Fruit fly (Drosophila melanogaster): ENCODE measurements around the gene santa-maria.

Gene santa-maria

dm6 chr2L:7433957-7434736, 16.9 kb downstream of the santa-maria start (continued):
- TF ChIP-seq knrl (GFP tag; IDR thresholded peaks at IDR 0.05; ENCODE audit: partially characterized antibody) (no peak), CG8290 (GFP tag; optimal IDR thresholded peaks at IDR 0.05) (no peak), CG8290 (tag; optimal IDR thresholded peaks at IDR 0.05) (peak in 1 of 2 experiments; percentile 88), CG2120 (GFP tag; optimal IDR thresholded peaks at IDR 0.05) (peak; percentile 90), CG7372 (GFP tag; IDR thresholded peaks at IDR 0.05) (peak; percentile 82), ATbp (GFP tag; optimal IDR thresholded peaks at IDR 0.05) (peak; percentile 41), Nf-YB (GFP tag; optimal IDR thresholded peaks at IDR 0.05) (peak; percentile 37), CG5953 (GFP tag; IDR thresholded peaks at IDR 0.05) (peak; percentile 51; the same call in 1 of the 2 replicates), Ptx1 (GFP tag; IDR thresholded peaks at IDR 0.05) (peak; percentile 87), fd3F (GFP tag; optimal IDR thresholded peaks at IDR 0.05) (peak; percentile 76), ap (GFP tag; IDR thresholded peaks at IDR 0.05) (peak; percentile 56; the same call in 1 of the 2 replicates), CG43689 (GFP tag; IDR thresholded peaks at IDR 0.05) (0 out of 2 replicates have a peak, but pooled peaks have one; percentile 24), Dek (tag; optimal IDR thresholded peaks at IDR 0.05) (peak; percentile 91), CG18619 (GFP tag; optimal IDR thresholded peaks at IDR 0.05) (peak; percentile 74), lilli (GFP tag; optimal IDR thresholded peaks at IDR 0.05) (peak; percentile 36), CTCF (GFP tag; optimal IDR thresholded peaks at IDR 0.05) (no peak), CG4328 (GFP tag; optimal IDR thresholded peaks at IDR 0.05) (no peak), row (GFP tag; IDR thresholded peaks at IDR 0.05) (peak; percentile 93), CG14860 (GFP tag; IDR thresholded peaks at IDR 0.05; ENCODE audit: partially characterized antibody) (no peak), Nf-YC (tag; optimal IDR thresholded peaks at IDR 0.05) (no peak), CG3838 (GFP tag; optimal IDR thresholded peaks at IDR 0.05) (peak; percentile 8), CG4360 (GFP tag; IDR thresholded peaks at IDR 0.05) (no peak), fd96Cb (tag; optimal IDR thresholded peaks at IDR 0.05) (peak; percentile 63), da (GFP tag; optimal IDR thresholded peaks at IDR 0.05) (no peak), Drgx (GFP tag; IDR thresholded peaks at IDR 0.05) (peak; percentile 53; the same call in 1 of the 2 replicates), wek (GFP tag; optimal IDR thresholded peaks at IDR 0.05) (no peak), vfl (GFP tag; optimal IDR thresholded peaks at IDR 0.05) (no peak), Atf3 (GFP tag; optimal IDR thresholded peaks at IDR 0.05) (no peak), inv (GFP tag; IDR thresholded peaks at IDR 0.05; ENCODE audit: partially characterized antibody) (no peak), mirr (GFP tag; optimal IDR thresholded peaks at IDR 0.05) (peak; percentile 82), Rfx (GFP tag; IDR thresholded peaks at IDR 0.05) (peak; percentile 95), Sox102F (GFP tag; optimal IDR thresholded peaks at IDR 0.05) (peak; percentile 79), HmgZ (tag; optimal IDR thresholded peaks at IDR 0.05) (peak; percentile 83), Doc2 (GFP tag; IDR thresholded peaks at IDR 0.05) (no peak), peb (GFP tag; IDR thresholded peaks at IDR 0.05) (peak; percentile 57; the same call in 1 of the 2 replicates), CG17385 (GFP tag; optimal IDR thresholded peaks at IDR 0.05) (peak; percentile 79), E2f2 (GFP tag; IDR thresholded peaks at IDR 0.05) (peak; percentile 66), bcd (GFP tag; optimal IDR thresholded peaks at IDR 0.05) (peak; percentile 57), Meics (GFP tag; optimal IDR thresholded peaks at IDR 0.05) (peak; percentile 80), Usf (GFP tag; optimal IDR thresholded peaks at IDR 0.05) (peak; percentile 49), Aef1 (GFP tag; IDR thresholded peaks at IDR 0.05) (peak; percentile 71), ems (GFP tag; optimal IDR thresholded peaks at IDR 0.05) (peak; percentile 19), Chrac-16 (GFP tag; optimal IDR thresholded peaks at IDR 0.05) (peak; percentile 22), sug (tag; optimal IDR thresholded peaks at IDR 0.05) (peak; percentile 73), Mrtf (GFP tag; IDR thresholded peaks at IDR 0.05) (peak; percentile 66; the same call in 1 of the 3 replicates), CG14441 (GFP tag; IDR thresholded peaks at IDR 0.05) (peak; percentile 75), nerfin-1 (tag; optimal IDR thresholded peaks at IDR 0.05) (no peak), oc (tag; optimal IDR thresholded peaks at IDR 0.05) (peak; percentile 48), Bteb2 (GFP tag; optimal IDR thresholded peaks at IDR 0.05) (peak; percentile 10), CG14667 (GFP tag; IDR thresholded peaks at IDR 0.05) (peak; percentile 33; the same call in 1 of the 2 replicates)
